Fruit fly (Drosophila melanogaster) whole organism, adult: ENCODE results near the gene Gk2.

ENCODE experiments used
- CG11617 ChIP-seq: fragments of 200-800 bp; sonication (Bioruptor generic); optimal IDR thresholded peaks from 2 replicates; lab custom pipeline; 2017; ENCODE audit warnings: mild to moderate bottlenecking, missing biosample characterization, missing genetic modification reagents, missing genetic modification characterization
- CG12768 ChIP-seq: fragments of 200-800 bp; sonication (Bioruptor generic); optimal IDR thresholded peaks from 2 replicates; lab custom pipeline; 2017; ENCODE audit warnings: missing biosample characterization, missing genetic modification characterization, mild to moderate bottlenecking, moderate library complexity, missing genetic modification reagents
- CG14711 ChIP-seq: fragments of 200-800 bp; sonication (Bioruptor generic); optimal IDR thresholded peaks from 2 replicates; lab custom pipeline; 2018; ENCODE audit warnings: missing biosample characterization, mild to moderate bottlenecking, missing genetic modification characterization, moderate library complexity
- CG1620 ChIP-seq: fragments of 200-800 bp; sonication (Bioruptor generic); optimal IDR thresholded peaks from 2 replicates; lab custom pipeline; 2016; ENCODE audit warnings: missing biosample characterization, missing genetic modification characterization
- CG33017 ChIP-seq: fragments of 200-800 bp; sonication (Bioruptor generic); optimal IDR thresholded peaks from 2 replicates; lab custom pipeline; 2018; ENCODE audit warnings: missing biosample characterization, mild to moderate bottlenecking, missing genetic modification characterization, moderate library complexity
- CG5204 ChIP-seq: fragments of 200-800 bp; sonication (Bioruptor generic); optimal IDR thresholded peaks from 2 replicates; lab custom pipeline; 2016; ENCODE audit warnings: missing biosample characterization, missing genetic modification characterization
- CG7045 ChIP-seq: fragments of 200-800 bp; sonication (Bioruptor generic); optimal IDR thresholded peaks from 2 replicates; lab custom pipeline; 2017; ENCODE audit warnings: missing biosample characterization, mild to moderate bottlenecking, missing genetic modification characterization
- CG7101 ChIP-seq: fragments of 200-800 bp; sonication (Bioruptor generic); optimal IDR thresholded peaks from 2 replicates; lab custom pipeline; 2018; ENCODE audit warnings: missing biosample characterization, mild to moderate bottlenecking, missing genetic modification characterization, moderate library complexity
- Clk ChIP-seq: fragments of 200-800 bp; sonication (Bioruptor generic); optimal IDR thresholded peaks from 2 replicates; lab custom pipeline; 2017; ENCODE audit warnings: missing biosample characterization, missing genetic modification characterization
- Crg-1 ChIP-seq: fragments of 200-800 bp; sonication (Bioruptor generic); optimal IDR thresholded peaks from 2 replicates; lab custom pipeline; 2016; ENCODE audit warnings: missing biosample characterization, missing genetic modification characterization
- Hr96 ChIP-seq: fragments of 200-800 bp; sonication (Bioruptor generic); optimal IDR thresholded peaks from 2 replicates; lab custom pipeline; 2016; ENCODE audit warnings: missing biosample characterization, missing genetic modification characterization
- Mnt ChIP-seq: fragments of 200-800 bp; sonication (Bioruptor generic); optimal IDR thresholded peaks from 2 replicates; lab custom pipeline; 2016; ENCODE audit warnings: missing biosample characterization, mild to moderate bottlenecking, missing genetic modification characterization
- bab1 ChIP-seq: fragments of 200-800 bp; sonication (Bioruptor generic); optimal IDR thresholded peaks from 3 replicates; lab custom pipeline; 2019; ENCODE audit warnings: missing biosample characterization, mild to moderate bottlenecking, missing genetic modification characterization, moderate library complexity
- cic ChIP-seq: fragments of 200-800 bp; sonication (Bioruptor generic); optimal IDR thresholded peaks from 2 replicates; lab custom pipeline; 2017; ENCODE audit warnings: missing biosample characterization, mild to moderate bottlenecking, missing genetic modification characterization, moderate library complexity
- cnc ChIP-seq, 2 experiments: fragments of >200 bp; optimal IDR thresholded peaks; 2 replicates each; lab custom pipeline; 2017
- kay ChIP-seq: fragments of 200-800 bp; sonication (Bioruptor generic); peaks from one replicate; lab custom pipeline; 2016; ENCODE audit warnings: missing biosample characterization, missing genetic modification characterization, borderline replicate concordance
- ovo ChIP-seq: fragments of 200-800 bp; sonication (Bioruptor generic); optimal IDR thresholded peaks from 2 replicates; lab custom pipeline; 2016; ENCODE audit warnings: missing biosample characterization, missing genetic modification characterization
- pad ChIP-seq: fragments of 200-800 bp; sonication (Bioruptor generic); optimal IDR thresholded peaks from 3 replicates; lab custom pipeline; 2017; ENCODE audit warnings: missing biosample characterization, missing genetic modification characterization, mild to moderate bottlenecking, moderate library complexity, missing genetic modification reagents
- tj ChIP-seq: fragments of 200-800 bp; sonication (Bioruptor generic); optimal IDR thresholded peaks from 3 replicates; lab custom pipeline; 2017; ENCODE audit warnings: missing biosample characterization, mild to moderate bottlenecking, missing genetic modification characterization, moderate library complexity
- toe ChIP-seq: fragments of 200-800 bp; sonication (Bioruptor generic); optimal IDR thresholded peaks from 2 replicates; lab custom pipeline; 2016; ENCODE audit warnings: missing biosample characterization, missing genetic modification characterization

The Gk2 gene

dm6 chr3L:1727431-1727830, 10.8 kb upstream of the Gk2 start:
- TF ChIP-seq kay (GFP tag; lab: Kevin White, UChicago) = peak; percentile 86
- TF ChIP-seq toe (GFP tag; lab: Kevin White, UChicago) = no peak

- TF ChIP-seq CG5204 (GFP tag; lab: Kevin White, UChicago) (no peak), bab1 (GFP tag; lab: Kevin White, UChicago) (peak; percentile 19), tj (GFP tag; lab: Kevin White, UChicago) (peak; percentile 93), kay (GFP tag; lab: Kevin White, UChicago) (peak; percentile 85)
Observed at dm6 chr3L:1729380-1730159, 8.6 kb upstream of the Gk2 start.

- no peak for TF ChIP-seq CG1620 (GFP tag; lab: Kevin White, UChicago)
- TF ChIP-seq CG12768 (GFP tag; lab: Kevin White, UChicago) = peak; percentile 15
- TF ChIP-seq ovo = peak; percentile 39
Observed at dm6 chr3L:1730160-1730595, 8.0 kb upstream of the Gk2 start.

- TF ChIP-seq ovo = no peak
- peak; percentile 36 for TF ChIP-seq Crg-1 (GFP tag; lab: Kevin White, UChicago)
- peak; percentile 23 for TF ChIP-seq CG12768 (GFP tag; lab: Kevin White, UChicago)
- TF ChIP-seq Hr96 (GFP tag; lab: Kevin White, UChicago) = no peak
- TF ChIP-seq toe (GFP tag; lab: Kevin White, UChicago) = peak; percentile 31
- no peak for TF ChIP-seq CG33017
- TF ChIP-seq pad (GFP tag; lab: Kevin White, UChicago) = no peak
- no peak for TF ChIP-seq Clk
- peak; percentile 69 for TF ChIP-seq tj (GFP tag; lab: Kevin White, UChicago)
- TF ChIP-seq kay (GFP tag; lab: Kevin White, UChicago) = no peak
- TF ChIP-seq cic (GFP tag; lab: Kevin White, UChicago) = peak; percentile 37
- TF ChIP-seq CG5204 (GFP tag; lab: Kevin White, UChicago) = no peak
- TF ChIP-seq bab1 (GFP tag; lab: Kevin White, UChicago) = peak; percentile 45
- peak; percentile 22 for TF ChIP-seq Mnt
- TF ChIP-seq CG7045 (GFP tag; lab: Kevin White, UChicago) = no peak
- peak; percentile 18 for TF ChIP-seq CG14711 (tag; lab: Kevin White, UChicago)
- peak; percentile 21 for TF ChIP-seq CG11617 (GFP tag; lab: Kevin White, UChicago)
- no peak for TF ChIP-seq cnc (optimal IDR thresholded peaks at IDR 0.05; lab: Kevin White, UChicago)
- peak; percentile 31 for TF ChIP-seq CG1620 (GFP tag; lab: Kevin White, UChicago)
- TF ChIP-seq CG7101 (tag; lab: Kevin White, UChicago) = peak; percentile 44
Observed at dm6 chr3L:1730873-1731272, 7.3 kb upstream of the Gk2 start, which contains the start of gene drpr. Gene drpr, minus strand, starts transcription at chr3L:1731107.

dm6 chr3L:1735603-1736002, 2.6 kb upstream of the Gk2 start, which contains the start of gene Oseg4:
Gene Oseg4, minus strand, starts transcription at chr3L:1735767.
- TF ChIP-seq pad (GFP tag; lab: Kevin White, UChicago) (no peak), Hr96 (GFP tag; lab: Kevin White, UChicago) (no peak), Clk (no peak), CG14711 (tag; lab: Kevin White, UChicago) (no peak)

- TF ChIP-seq CG12768 (GFP tag; lab: Kevin White, UChicago) = peak; percentile 25
- peak; percentile 41 for TF ChIP-seq cic (GFP tag; lab: Kevin White, UChicago)
- no peak for TF ChIP-seq toe (GFP tag; lab: Kevin White, UChicago)
- TF ChIP-seq Hr96 (GFP tag; lab: Kevin White, UChicago) = no peak
- TF ChIP-seq bab1 (GFP tag; lab: Kevin White, UChicago) = no peak
- TF ChIP-seq tj (GFP tag; lab: Kevin White, UChicago) = no peak
- TF ChIP-seq Crg-1 (GFP tag; lab: Kevin White, UChicago) = no peak
- no peak for TF ChIP-seq ovo
- no peak for TF ChIP-seq CG1620 (GFP tag; lab: Kevin White, UChicago)
Observed at dm6 chr3L:1737898-1738322, 297 bp upstream of the Gk2 start, which contains the start of gene PIG-Wb. Gene PIG-Wb, minus strand, starts transcription at chr3L:1738106.

dm6 chr3L:1739522-1740128, 1.4 kb downstream of the Gk2 start:
- TF ChIP-seq cic (GFP tag; lab: Kevin White, UChicago) = peak; percentile 47
- TF ChIP-seq CG12768 (GFP tag; lab: Kevin White, UChicago) = peak; percentile 43
- peak; percentile 90 for TF ChIP-seq tj (GFP tag; lab: Kevin White, UChicago)
- no peak for TF ChIP-seq CG33017
